Worm (Caenorhabditis elegans) whole organism, L1 larva: ENCODE measurements around the gene M106.3.

Experiments
- ceh-63 ChIP-seq: fragments of 200-800 bp; sonication (Bioruptor generic); optimal IDR thresholded peaks from 2 replicates; lab custom pipeline; 2018; ENCODE audit warnings: mild to moderate bottlenecking, missing genetic modification characterization, missing compliant biosample characterization
- ces-1 ChIP-seq: fragments of 150-350 bp; optimal IDR thresholded peaks from 2 replicates; lab custom pipeline; 2014; ENCODE audit warnings: missing biosample characterization, missing genetic modification reagents, missing genetic modification characterization
- egl-27 ChIP-seq, 2 experiments: fragments of 150-350 bp in 1 of 2; sonication (generic microtip); optimal IDR thresholded peaks; 3 replicates each; lab custom pipeline; 2017 to 2018; ENCODE audit warnings: missing biosample characterization in 2 of 2, missing genetic modification characterization in 2 of 2, missing genetic modification reagents in 2 of 2
- fkh-10 ChIP-seq: sonication (generic microtip); optimal IDR thresholded peaks from 2 replicates; lab custom pipeline; 2017; ENCODE audit warnings: missing biosample characterization, missing genetic modification reagents, missing genetic modification characterization
- irx-1 ChIP-seq: sonication (generic microtip); optimal IDR thresholded peaks from 2 replicates; lab custom pipeline; 2016; ENCODE audit warnings: missing genetic modification characterization, missing compliant biosample characterization
- jun-1 ChIP-seq: fragments of 150-350 bp; optimal IDR thresholded peaks from 2 replicates; lab custom pipeline; 2014; ENCODE audit warnings: missing biosample characterization, missing genetic modification reagents, missing genetic modification characterization
- lin-35 ChIP-seq, 2 experiments: fragments of 150-350 bp; optimal IDR thresholded peaks; 2 replicates each; lab custom pipeline; 2014; ENCODE audit warnings: missing biosample characterization in 2 of 2, missing genetic modification characterization in 2 of 2, missing genetic modification reagents in 2 of 2
- lsy-2 ChIP-seq, 2 experiments: fragments of 150-350 bp; optimal IDR thresholded peaks; 2 replicates each; lab custom pipeline; 2014; ENCODE audit warnings: missing biosample characterization in 2 of 2, missing genetic modification characterization in 2 of 2
- pag-3 ChIP-seq: sonication (generic microtip); optimal IDR thresholded peaks from 2 replicates; lab custom pipeline; 2017; ENCODE audit warnings: missing genetic modification characterization, mild to moderate bottlenecking, missing compliant biosample characterization, antibody characterized with exemption, borderline replicate concordance; ENCODE audit not compliant: insufficient read depth
- snpc-4 ChIP-seq: fragments of 150-350 bp; optimal IDR thresholded peaks from 2 replicates; lab custom pipeline; 2014; ENCODE audit warnings: missing biosample characterization, missing genetic modification characterization
- unc-62 ChIP-seq: fragments of 150-350 bp; optimal IDR thresholded peaks from 2 replicates; lab custom pipeline; 2014; ENCODE audit warnings: missing biosample characterization, missing genetic modification reagents, missing genetic modification characterization
- ztf-11 ChIP-seq, 2 experiments: sonication (generic microtip); optimal IDR thresholded peaks; 2 replicates each; lab custom pipeline; 2016 to 2017; ENCODE audit warnings: missing genetic modification characterization in 2 of 2, missing biosample characterization in 1 of 2, missing compliant biosample characterization in 1 of 2

ce11 chrII:10884396-10884795 is 23.7 kb upstream of the M106.3 start, which contains the start of gene egg-3:
- TF ChIP-seq snpc-4 (tag; lab: Kevin White, UChicago) (no peak), irx-1 (tag; lab: Kevin White, UChicago) (no peak), ceh-63 (GFP tag; lab: Kevin White, UChicago) (no peak), fkh-10 (no peak), lin-35 (GFP tag; optimal IDR thresholded peaks at IDR 0.05; lab: Kevin White, UChicago) (no peak), egl-27 (tag; optimal IDR thresholded peaks at IDR 0.05; lab: Kevin White, UChicago) (no peak), ces-1 (GFP tag; lab: Kevin White, UChicago) (no peak), jun-1 (tag; lab: Kevin White, UChicago) (no peak), unc-62 (GFP tag; lab: Kevin White, UChicago) (no peak), pag-3 (tag; lab: Kevin White, UChicago) (no peak), lsy-2 (tag; optimal IDR thresholded peaks at IDR 0.05; lab: Kevin White, UChicago) (no peak), ztf-11 (tag; optimal IDR thresholded peaks at IDR 0.05; lab: Kevin White, UChicago) (no peak)
